Worm (Caenorhabditis elegans): Measurements from ENCODE around the gene Y43F8B.18.
A peak's percentile ranks its signal among the peaks of the same experiment; 100 is the strongest.

Y43F8B.18 gene

ce11 chrV:19485690-19486089 is at the start of gene Y43F8B.18:
Y43F8B.18 (plus strand) TSS chrV:19485990.
- TF ChIP-seq rbr-2 (tag; optimal IDR thresholded peaks at IDR 0.05): no peak
- no peak for TF ChIP-seq daf-8 (GFP tag; IDR thresholded peaks at IDR 0.05)

- TF ChIP-seq hlh-11 (tag; optimal IDR thresholded peaks at IDR 0.05) (peak; percentile 12), nhr-28 (tag; optimal IDR thresholded peaks at IDR 0.05) (peak; percentile 59), set-16 (GFP tag; IDR thresholded peaks at IDR 0.05) (no peak), pha-4 (GFP tag; IDR thresholded peaks at IDR 0.05) (no peak), pha-4 (tag; optimal IDR thresholded peaks at IDR 0.05) (no peak), Y48G9A.11 (GFP tag; IDR thresholded peaks at IDR 0.05) (no peak), dpl-1 (GFP tag; optimal IDR thresholded peaks at IDR 0.05) (no peak), dmd-9 (GFP tag; IDR thresholded peaks at IDR 0.05) (no peak), ZK546.5 (tag; optimal IDR thresholded peaks at IDR 0.05) (no peak), mxl-3 (GFP tag; optimal IDR thresholded peaks at IDR 0.05) (peak; percentile 19), Y75B8A.6 (GFP tag; IDR thresholded peaks at IDR 0.05) (no peak), ceh-20 (GFP tag; IDR thresholded peaks at IDR 0.05) (no peak), T26A8.4 (GFP tag; IDR thresholded peaks at IDR 0.05) (no peak), F26F4.8 (GFP tag; conservative IDR thresholded peaks at IDR 0.05) (no peak), ctbp-1 (GFP tag; IDR thresholded peaks at IDR 0.05) (no peak), mxl-2 (GFP tag; conservative IDR thresholded peaks at IDR 0.05) (no peak), daf-8 (GFP tag; IDR thresholded peaks at IDR 0.05) (no peak), attf-4 (tag; optimal IDR thresholded peaks at IDR 0.05) (no peak), pqm-1 (tag; optimal IDR thresholded peaks at IDR 0.05) (peak; percentile 56), tag-97 (GFP tag; IDR thresholded peaks at IDR 0.05) (no peak), php-3 (GFP tag; IDR thresholded peaks at IDR 0.05) (no peak), nhr-41 (GFP tag; IDR thresholded peaks at IDR 0.05) (no peak), T20F7.1 (GFP tag; optimal IDR thresholded peaks at IDR 0.05) (no peak), egl-43 (GFP tag; IDR thresholded peaks at IDR 0.05) (no peak), nhr-6 (tag; optimal IDR thresholded peaks at IDR 0.05) (no peak), nhr-48 (tag; optimal IDR thresholded peaks at IDR 0.05) (no peak), sdz-12 (GFP tag; optimal IDR thresholded peaks at IDR 0.05) (no peak), daf-16 (GFP tag; optimal IDR thresholded peaks at IDR 0.05) (no peak), daf-16 (tag; optimal IDR thresholded peaks at IDR 0.05) (peak; percentile 17), F37D6.2 (tag; optimal IDR thresholded peaks at IDR 0.05) (no peak), lir-3 (tag; optimal IDR thresholded peaks at IDR 0.05) (no peak), mes-2 (tag; optimal IDR thresholded peaks at IDR 0.05; ENCODE audit: poor library complexity, severe bottlenecking) (no peak), arid-1 (GFP tag; conservative IDR thresholded peaks at IDR 0.05) (no peak), hlh-30 (tag; optimal IDR thresholded peaks at IDR 0.05; ENCODE audit: insufficient read depth) (peak; percentile 20), lin-1 (GFP tag; IDR thresholded peaks at IDR 0.05) (no peak), saeg-2 (GFP tag; IDR thresholded peaks at IDR 0.05) (no peak), Y105C5A.15 (GFP tag; IDR thresholded peaks at IDR 0.05) (no peak), dmd-6 (GFP tag; IDR thresholded peaks at IDR 0.05) (0 out of 2 replicates have a peak, but pooled peaks have one; percentile 17), lin-15B (tag; optimal IDR thresholded peaks at IDR 0.05) (no peak)
These were observed 49.5 kb upstream of the Y43F8B.18 start, which contains the start of gene C25F9.14 for ce11 chrV:19436307-19436706. C25F9.14 (plus strand) TSS chrV:19436484.

- TF ChIP-seq aly-2 (tag; optimal IDR thresholded peaks at IDR 0.05) (no peak), lsy-2 (tag; optimal IDR thresholded peaks at IDR 0.05) (peak in 1 of 2 experiments; percentile 4), nhr-28 (tag; optimal IDR thresholded peaks at IDR 0.05) (peak; percentile 34), daf-16 (GFP tag; optimal IDR thresholded peaks at IDR 0.05) (no peak), daf-16 (tag; optimal IDR thresholded peaks at IDR 0.05) (peak; percentile 72), vab-7 (GFP tag; IDR thresholded peaks at IDR 0.05) (no peak), dve-1 (tag; optimal IDR thresholded peaks at IDR 0.05; ENCODE audit: insufficient read depth) (peak; percentile 27)
These were observed 42.2 kb upstream of the Y43F8B.18 start for ce11 chrV:19443599-19443998.

All from whole organism, L4 larva.